Worm (Caenorhabditis elegans): ENCODE measurements around the gene F41G3.6.

F41G3.6 gene

ce11 chrII:6715853-6716252 lies 26.9 kb upstream of the F41G3.6 start:
- TF ChIP-seq hlh-6 (tag; optimal IDR thresholded peaks at IDR 0.05) (no peak), mec-3 (tag; optimal IDR thresholded peaks at IDR 0.05; ENCODE audit: borderline replicate concordance) (no peak), ets-4 (tag; optimal IDR thresholded peaks at IDR 0.05) (no peak), T23F11.4 (GFP tag; optimal IDR thresholded peaks at IDR 0.05) (no peak), hlh-30 (tag; optimal IDR thresholded peaks at IDR 0.05; ENCODE audit: insufficient read depth) (no peak), ceh-31 (tag; optimal IDR thresholded peaks at IDR 0.05) (no peak)

ce11 chrII:6716638-6717037 lies 26.1 kb upstream of the F41G3.6 start, which contains the start of the genes T14B4.5 and T14B4.20:
Gene T14B4.5, plus strand, starts transcription at chrII:6716863.
Gene T14B4.20, plus strand, starts transcription at chrII:6716901.
- no peak for TF ChIP-seq nfya-1 (tag; optimal IDR thresholded peaks at IDR 0.05)
- no peak for TF ChIP-seq che-1 (tag; optimal IDR thresholded peaks at IDR 0.05)
- TF ChIP-seq eyg-1 (tag; optimal IDR thresholded peaks at IDR 0.05): no peak
- no peak for TF ChIP-seq tbx-2 (tag; optimal IDR thresholded peaks at IDR 0.05)
- TF ChIP-seq pag-3 (tag; optimal IDR thresholded peaks at IDR 0.05; ENCODE audit: borderline replicate concordance): no peak
- TF ChIP-seq npax-4 (tag; optimal IDR thresholded peaks at IDR 0.05): no peak
- no peak for TF ChIP-seq unc-55 (GFP tag; optimal IDR thresholded peaks at IDR 0.05)
- no peak for TF ChIP-seq C38D4.7 (GFP tag; optimal IDR thresholded peaks at IDR 0.05)
- no peak for TF ChIP-seq fkh-10 (GFP tag; optimal IDR thresholded peaks at IDR 0.05)
- no peak for TF ChIP-seq ceh-45 (GFP tag; IDR thresholded peaks at IDR 0.05)

ce11 chrII:6718221-6718620 lies 24.5 kb upstream of the F41G3.6 start, which contains the start of gene tsp-10:
Gene tsp-10, plus strand, starts transcription at chrII:6718586.
- TF ChIP-seq rnt-1 (tag; optimal IDR thresholded peaks at IDR 0.05) (no peak), unc-55 (GFP tag; optimal IDR thresholded peaks at IDR 0.05) (no peak), dve-1 (tag; optimal IDR thresholded peaks at IDR 0.05) (no peak), hlh-6 (tag; optimal IDR thresholded peaks at IDR 0.05) (no peak), pqm-1 (tag; optimal IDR thresholded peaks at IDR 0.05) (no peak), hlh-15 (tag; optimal IDR thresholded peaks at IDR 0.05) (no peak), nfya-1 (tag; optimal IDR thresholded peaks at IDR 0.05) (no peak)

ce11 chrII:6721581-6721980 lies 21.1 kb upstream of the F41G3.6 start:
- TF ChIP-seq ceh-18 (tag; optimal IDR thresholded peaks at IDR 0.05): peak; percentile 15
- no peak for TF ChIP-seq ceh-2 (tag; optimal IDR thresholded peaks at IDR 0.05)
- peak; percentile 28 for TF ChIP-seq ceh-31 (tag; optimal IDR thresholded peaks at IDR 0.05)
- TF ChIP-seq ceh-6 (GFP tag; optimal IDR thresholded peaks at IDR 0.05): peak; percentile 13
- peak; percentile 17 for TF ChIP-seq elt-2 (tag; optimal IDR thresholded peaks at IDR 0.05)
- TF ChIP-seq ceh-48 (tag; optimal IDR thresholded peaks at IDR 0.05): peak; percentile 14
- peak; percentile 96 for TF ChIP-seq ceh-34 (tag; optimal IDR thresholded peaks at IDR 0.05)
- TF ChIP-seq che-1 (tag; optimal IDR thresholded peaks at IDR 0.05): peak; percentile 38
- no peak for TF ChIP-seq sox-2 (GFP tag; IDR thresholded peaks at IDR 0.05)
- TF ChIP-seq lin-11 (tag; optimal IDR thresholded peaks at IDR 0.05): peak; percentile 14
- no peak for TF ChIP-seq elt-4 (tag; optimal IDR thresholded peaks at IDR 0.05)
- TF ChIP-seq ama-1 (optimal IDR thresholded peaks at IDR 0.05): no peak
- no peak for TF ChIP-seq syd-9 (tag; optimal IDR thresholded peaks at IDR 0.05)
- TF ChIP-seq hlh-30 (tag; optimal IDR thresholded peaks at IDR 0.05; ENCODE audit: insufficient read depth): no peak
- TF ChIP-seq fax-1 (tag; optimal IDR thresholded peaks at IDR 0.05): peak; percentile 9
- peak; percentile 31 for TF ChIP-seq Y22D7AL.16 (tag; optimal IDR thresholded peaks at IDR 0.05)
- TF ChIP-seq ceh-24 (tag; optimal IDR thresholded peaks at IDR 0.05): no peak
- TF ChIP-seq ref-2 (tag; optimal IDR thresholded peaks at IDR 0.05): peak; percentile 21
- TF ChIP-seq pha-2 (tag; optimal IDR thresholded peaks at IDR 0.05): no peak
- peak; percentile 51 for TF ChIP-seq hlh-15 (tag; optimal IDR thresholded peaks at IDR 0.05)
- no peak for TF ChIP-seq pag-3 (tag; optimal IDR thresholded peaks at IDR 0.05; ENCODE audit: borderline replicate concordance)
- peak; percentile 39 for TF ChIP-seq C38D4.7 (GFP tag; optimal IDR thresholded peaks at IDR 0.05)
- peak; percentile 16 for TF ChIP-seq ztf-16 (tag; optimal IDR thresholded peaks at IDR 0.05)
- peak; percentile 74 for TF ChIP-seq ceh-19 (GFP tag; optimal IDR thresholded peaks at IDR 0.05)
- TF ChIP-seq tbx-2 (tag; optimal IDR thresholded peaks at IDR 0.05): peak; percentile 10
- peak; percentile 10 for TF ChIP-seq dmd-4 (tag; optimal IDR thresholded peaks at IDR 0.05; ENCODE audit: borderline replicate concordance)
- TF ChIP-seq eyg-1 (tag; optimal IDR thresholded peaks at IDR 0.05): no peak
- TF ChIP-seq pqm-1 (tag; optimal IDR thresholded peaks at IDR 0.05): no peak
- TF ChIP-seq K09A11.1 (tag; optimal IDR thresholded peaks at IDR 0.05; ENCODE audit: insufficient read depth): peak; percentile 11
- no peak for TF ChIP-seq tbx-7 (tag; optimal IDR thresholded peaks at IDR 0.05)
- peak; percentile 20 for TF ChIP-seq gmeb-2 (tag; optimal IDR thresholded peaks at IDR 0.05)
- TF ChIP-seq ttx-3 (tag; optimal IDR thresholded peaks at IDR 0.05): no peak
- peak; percentile 28 for TF ChIP-seq rnt-1 (tag; optimal IDR thresholded peaks at IDR 0.05)
